ENCODE assay signal across 5 worm cellular contexts in the genomic region with DNA sequence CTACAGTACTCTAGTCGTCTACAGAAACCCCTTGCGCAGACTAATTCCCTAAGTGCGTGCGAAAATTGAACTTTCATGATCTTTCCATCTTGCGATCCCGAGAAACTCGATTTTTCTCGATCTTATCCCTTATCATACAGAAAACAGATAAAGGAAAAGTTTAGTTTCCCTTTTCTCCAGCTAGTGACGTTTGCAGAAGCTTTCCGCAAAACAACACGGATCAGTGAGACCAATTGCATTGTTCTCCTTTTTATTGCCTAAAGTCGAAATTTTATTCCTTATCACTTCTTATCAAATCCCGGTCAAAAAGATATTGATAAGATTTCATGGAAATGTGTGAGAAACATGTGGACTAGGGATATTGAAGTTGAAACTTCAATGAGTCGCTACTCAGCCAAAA.
TF ChIP-seq lines count a peak whose summit lies in the region.

No protein-coding gene starts in this region.

TF ChIP-seq in whole organism, L1 larva, 84 proteins besides CTCF, POLR2A, EP300 and RAD21:
- TF ChIP-seq blmp-1 (tag; optimal IDR thresholded peaks at IDR 0.05; lab: Kevin White, UChicago) (peak; percentile 99), elt-3 (tag; optimal IDR thresholded peaks at IDR 0.05; lab: Kevin White, UChicago) (peak in 2 of 6 experiments; percentile 50 to 77), ets-5 (GFP tag; IDR thresholded peaks at IDR 0.05; lab: Robert Waterston, UW) (no peak)

TF ChIP-seq in whole organism, L2 larva, 48 proteins besides CTCF, POLR2A, EP300 and RAD21:
- TF ChIP-seq nhr-237 (tag; optimal IDR thresholded peaks at IDR 0.05; lab: Kevin White, UChicago) (no peak), elt-1 (tag; optimal IDR thresholded peaks at IDR 0.05; lab: Kevin White, UChicago) (no peak), dmd-4 (tag; optimal IDR thresholded peaks at IDR 0.05; lab: Kevin White, UChicago) (no peak), mbf-1 (tag; optimal IDR thresholded peaks at IDR 0.05; lab: Kevin White, UChicago) (no peak), ztf-11 (tag; optimal IDR thresholded peaks at IDR 0.05; lab: Kevin White, UChicago) (no peak), blmp-1 (tag; optimal IDR thresholded peaks at IDR 0.05; lab: Kevin White, UChicago; ENCODE audit: insufficient read depth) (peak; percentile 9), nhr-129 (tag; optimal IDR thresholded peaks at IDR 0.05; lab: Kevin White, UChicago) (no peak), nhr-6 (tag; optimal IDR thresholded peaks at IDR 0.05; lab: Kevin White, UChicago) (no peak), nhr-25 (tag; optimal IDR thresholded peaks at IDR 0.05; lab: Kevin White, UChicago) (no peak), nhr-21 (tag; optimal IDR thresholded peaks at IDR 0.05; lab: Kevin White, UChicago) (peak; percentile 68)

TF ChIP-seq in whole organism, L3 larva, 47 proteins besides CTCF, POLR2A, EP300 and RAD21:
- TF ChIP-seq nhr-11 (tag; optimal IDR thresholded peaks at IDR 0.05; lab: Kevin White, UChicago) (no peak), mml-1 (tag; optimal IDR thresholded peaks at IDR 0.05; lab: Kevin White, UChicago) (no peak), unc-39 (tag; optimal IDR thresholded peaks at IDR 0.05; lab: Kevin White, UChicago) (no peak), nhr-23 (tag; optimal IDR thresholded peaks at IDR 0.05; lab: Kevin White, UChicago) (peak; percentile 35), daf-12 (tag; optimal IDR thresholded peaks at IDR 0.05; lab: Kevin White, UChicago) (no peak), snpc-4 (tag; optimal IDR thresholded peaks at IDR 0.05; lab: Kevin White, UChicago) (no peak), nfya-1 (tag; optimal IDR thresholded peaks at IDR 0.05; lab: Kevin White, UChicago; ENCODE audit: insufficient read depth) (no peak), nhr-237 (tag; optimal IDR thresholded peaks at IDR 0.05; lab: Kevin White, UChicago) (no peak), elt-1 (tag; optimal IDR thresholded peaks at IDR 0.05; lab: Kevin White, UChicago) (no peak), lin-39 (tag; optimal IDR thresholded peaks at IDR 0.05; lab: Kevin White, UChicago) (no peak), eor-1 (tag; optimal IDR thresholded peaks at IDR 0.05; lab: Kevin White, UChicago) (no peak), elt-3 (tag; optimal IDR thresholded peaks at IDR 0.05; lab: Kevin White, UChicago) (peak in 1 of 3 experiments; percentile 27), fkh-10 (GFP tag; optimal IDR thresholded peaks at IDR 0.05; lab: Kevin White, UChicago) (no peak), aly-2 (tag; optimal IDR thresholded peaks at IDR 0.05; lab: Kevin White, UChicago) (no peak)

TF ChIP-seq in whole organism, L4 larva, 104 proteins besides CTCF, POLR2A, EP300 and RAD21:
- TF ChIP-seq nhr-10 (tag; optimal IDR thresholded peaks at IDR 0.05; lab: Kevin White, UChicago) (no peak), daf-12 (tag; optimal IDR thresholded peaks at IDR 0.05; lab: Kevin White, UChicago) (no peak), madf-5 (GFP tag; IDR thresholded peaks at IDR 0.05; lab: Robert Waterston, UW) (no peak), ZK546.5 (tag; optimal IDR thresholded peaks at IDR 0.05; lab: Kevin White, UChicago) (no peak), fkh-10 (GFP tag; optimal IDR thresholded peaks at IDR 0.05; lab: Kevin White, UChicago) (no peak), hlh-30 (tag; optimal IDR thresholded peaks at IDR 0.05; lab: Kevin White, UChicago; ENCODE audit: insufficient read depth) (no peak), nhr-28 (tag; optimal IDR thresholded peaks at IDR 0.05; lab: Kevin White, UChicago) (peak; percentile 0), unc-130 (GFP tag; optimal IDR thresholded peaks at IDR 0.05; lab: Kevin White, UChicago) (no peak), F37D6.2 (tag; optimal IDR thresholded peaks at IDR 0.05; lab: Kevin White, UChicago) (no peak)

TF ChIP-seq in whole organism, mixed stage, embryonic, 35 proteins besides CTCF, POLR2A, EP300 and RAD21:
- TF ChIP-seq ces-1 (GFP tag; optimal IDR thresholded peaks at IDR 0.05; lab: Kevin White, UChicago): no peak
- TF ChIP-seq unc-120 (tag; optimal IDR thresholded peaks at IDR 0.05; lab: Kevin White, UChicago; ENCODE audit: poor library complexity, severe bottlenecking): no peak
- TF ChIP-seq ceh-43 (GFP tag; optimal IDR thresholded peaks at IDR 0.05; lab: Kevin White, UChicago): no peak
- TF ChIP-seq pha-4 (tag; optimal IDR thresholded peaks at IDR 0.05; lab: Kevin White, UChicago): no peak
- no peak for TF ChIP-seq unc-39 (tag; optimal IDR thresholded peaks at IDR 0.05; lab: Kevin White, UChicago)
- no peak for TF ChIP-seq bed-3 (GFP tag; optimal IDR thresholded peaks at IDR 0.05; lab: Kevin White, UChicago)
- TF ChIP-seq nhr-28 (tag; optimal IDR thresholded peaks at IDR 0.05; lab: Kevin White, UChicago): no peak
- TF ChIP-seq blmp-1 (tag; optimal IDR thresholded peaks at IDR 0.05; lab: Kevin White, UChicago): peak; percentile 10
- no peak for TF ChIP-seq cnd-1 (tag; optimal IDR thresholded peaks at IDR 0.05; lab: Kevin White, UChicago)
- TF ChIP-seq sptf-1 (tag; optimal IDR thresholded peaks at IDR 0.05; lab: Kevin White, UChicago): no peak
- peak; percentile 88 for TF ChIP-seq elt-3 (tag; optimal IDR thresholded peaks at IDR 0.05; lab: Kevin White, UChicago)
- TF ChIP-seq nhr-237 (tag; optimal IDR thresholded peaks at IDR 0.05; lab: Kevin White, UChicago): no peak
- no peak for TF ChIP-seq unc-62 (GFP tag; optimal IDR thresholded peaks at IDR 0.05; lab: Kevin White, UChicago)
- no peak for TF ChIP-seq nhr-2 (tag; optimal IDR thresholded peaks at IDR 0.05; lab: Kevin White, UChicago)
- TF ChIP-seq M03D4.4 (tag; optimal IDR thresholded peaks at IDR 0.05; lab: Kevin White, UChicago): no peak
- no peak for TF ChIP-seq zip-8 (tag; optimal IDR thresholded peaks at IDR 0.05; lab: Kevin White, UChicago)
- TF ChIP-seq drap-1 (GFP tag; optimal IDR thresholded peaks at IDR 0.05; lab: Kevin White, UChicago): no peak

Comparison
In these comparisons a context has a peak if more than half of its experiments do, and no peak if none do; other contexts are left out.
1. Of the 29 proteins assayed by ChIP-seq in both whole organism, L4 larva and whole organism, L1 larva: peak only in whole organism, L4 larva: nhr-28; only in whole organism, L1 larva: none; in both: none; in neither: 28.